Worm (Caenorhabditis elegans): ENCODE results near the gene fig-1.

fig-1 gene

ce11 chrV:10944903-10945302 lies 36.1 kb downstream of the fig-1 start:
- no peak for TF ChIP-seq die-1 (tag; optimal IDR thresholded peaks at IDR 0.05)
- no peak for TF ChIP-seq let-526 (GFP tag; IDR thresholded peaks at IDR 0.05)
- no peak for TF ChIP-seq cebp-2 (GFP tag; IDR thresholded peaks at IDR 0.05)
- no peak for TF ChIP-seq nfyb-1 (GFP tag; IDR thresholded peaks at IDR 0.05)
- no peak for TF ChIP-seq ztf-26 (tag; optimal IDR thresholded peaks at IDR 0.05)

DNA sequence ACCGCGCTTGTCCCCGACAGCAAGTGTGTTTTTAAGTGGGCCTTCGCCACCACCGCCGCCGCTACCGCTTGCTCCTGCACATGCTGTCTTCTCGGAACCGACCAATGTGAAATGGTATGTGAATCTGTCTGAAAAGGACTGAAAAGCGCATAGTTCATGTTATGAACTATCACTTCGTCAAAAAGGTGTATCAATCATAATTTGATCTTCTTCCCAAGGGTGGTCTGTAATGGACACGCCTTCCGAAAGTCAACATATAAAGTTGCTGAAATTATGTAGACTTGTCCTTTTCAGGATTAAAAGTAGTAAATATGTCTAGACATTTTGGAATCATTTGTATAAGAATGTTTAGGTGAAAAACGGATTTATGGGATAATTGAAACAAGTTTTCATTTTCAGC lies 38.9 kb downstream of the fig-1 start, which contains the start of gene zip-9:
TSS of gene zip-9 (plus strand) at position 301 of the 400 bp plus-strand sequence.
- no peak for TF ChIP-seq zim-3 (tag; optimal IDR thresholded peaks at IDR 0.05)
- no peak for TF ChIP-seq ceh-58 (GFP tag; IDR thresholded peaks at IDR 0.05)
- 0 out of 2 replicates have a peak, but pooled peaks have one; percentile 76 for TF ChIP-seq F37B4.10 (GFP tag; IDR thresholded peaks at IDR 0.05)
- TF ChIP-seq mel-28 (tag; optimal IDR thresholded peaks at IDR 0.05; ENCODE audit: borderline replicate concordance) = no peak
- TF ChIP-seq zfh-2 (GFP tag; conservative IDR thresholded peaks at IDR 0.05) = no peak
- 0 out of 2 replicates have a peak, but pooled peaks have one; percentile 20 for TF ChIP-seq hsf-1 (GFP tag; IDR thresholded peaks at IDR 0.05)

ce11 chrV:10941150-10941549 lies 39.9 kb downstream of the fig-1 start, which contains the start of gene F17C11.26:
Gene F17C11.26 (plus strand): TSS chrV:10941450.
- TF ChIP-seq ceh-79 (tag; optimal IDR thresholded peaks at IDR 0.05) (no peak), ama-1 (optimal IDR thresholded peaks at IDR 0.05) (peak; percentile 62), ama-1 (GFP tag; optimal IDR thresholded peaks at IDR 0.05) (no peak)

- TF ChIP-seq F33H1.4 (GFP tag; IDR thresholded peaks at IDR 0.05) = no peak
- no peak for TF ChIP-seq Y53G8AR.9 (GFP tag; conservative IDR thresholded peaks at IDR 0.05)
- TF ChIP-seq attf-5 (GFP tag; optimal IDR thresholded peaks at IDR 0.05) = peak; percentile 73
- no peak for TF ChIP-seq snpc-4 (GFP tag; optimal IDR thresholded peaks at IDR 0.05)
- peak in 2 of 4 experiments; percentile 31 to 51 for TF ChIP-seq snpc-4 (tag; optimal IDR thresholded peaks at IDR 0.05)
- no peak for TF ChIP-seq lin-54 (GFP tag; optimal IDR thresholded peaks at IDR 0.05)
- no peak for TF ChIP-seq snpc-1.1 (tag; optimal IDR thresholded peaks at IDR 0.05; ENCODE audit: insufficient read depth)
- no peak for TF ChIP-seq nhr-120 (GFP tag; IDR thresholded peaks at IDR 0.05)
- TF ChIP-seq C17E4.6 (GFP tag; IDR thresholded peaks at IDR 0.05) = no peak
- TF ChIP-seq madf-8 (GFP tag; conservative IDR thresholded peaks at IDR 0.05) = no peak
- TF ChIP-seq hmg-1.2 (GFP tag; IDR thresholded peaks at IDR 0.05) = peak; percentile 79
- peak; percentile 41 for TF ChIP-seq ama-1 (optimal IDR thresholded peaks at IDR 0.05)
- no peak for TF ChIP-seq ama-1 (GFP tag; optimal IDR thresholded peaks at IDR 0.05)
- TF ChIP-seq Y95B8A.8 (GFP tag; IDR thresholded peaks at IDR 0.05) = no peak
- TF ChIP-seq rec-8 (tag; optimal IDR thresholded peaks at IDR 0.05) = no peak
- no peak for TF ChIP-seq him-1 (tag; optimal IDR thresholded peaks at IDR 0.05)
- peak; percentile 55 for TF ChIP-seq lin-40 (tag; optimal IDR thresholded peaks at IDR 0.05)
- TF ChIP-seq Y56A3A.18 (GFP tag; IDR thresholded peaks at IDR 0.05) = no peak
- no peak for TF ChIP-seq rpc-1 (optimal IDR thresholded peaks at IDR 0.05)
- no peak for TF ChIP-seq rpc-1 (tag; optimal IDR thresholded peaks at IDR 0.05)
- no peak for TF ChIP-seq tbx-9 (tag; optimal IDR thresholded peaks at IDR 0.05; ENCODE audit: borderline replicate concordance)
- no peak for TF ChIP-seq ceh-40 (GFP tag; IDR thresholded peaks at IDR 0.05)
- TF ChIP-seq egl-44 (GFP tag; IDR thresholded peaks at IDR 0.05) = peak; percentile 71
- TF ChIP-seq attf-6 (GFP tag; IDR thresholded peaks at IDR 0.05) = no peak
- no peak for TF ChIP-seq xnd-1 (tag; optimal IDR thresholded peaks at IDR 0.05)
- TF ChIP-seq Y67H2A.10 (GFP tag; conservative IDR thresholded peaks at IDR 0.05) = no peak
- no peak for TF ChIP-seq B0019.2 (GFP tag; conservative IDR thresholded peaks at IDR 0.05)
- no peak for TF ChIP-seq sdz-38 (tag; optimal IDR thresholded peaks at IDR 0.05)
- TF ChIP-seq nhr-80 (tag; optimal IDR thresholded peaks at IDR 0.05) = peak; percentile 96
- no peak for TF ChIP-seq rcor-1 (GFP tag; IDR thresholded peaks at IDR 0.05)
- TF ChIP-seq F52B5.7 (tag; optimal IDR thresholded peaks at IDR 0.05) = no peak
- TF ChIP-seq chd-7 (tag; optimal IDR thresholded peaks at IDR 0.05) = peak; percentile 72
- TF ChIP-seq gei-17 (GFP tag; optimal IDR thresholded peaks at IDR 0.05) = peak; percentile 29
Observed at ce11 chrV:10940571-10940991, 40.4 kb downstream of the fig-1 start.
